Fruit fly (Drosophila melanogaster) whole organism, adult: ENCODE data around the gene CG32795.
A peak's percentile ranks its signal among the peaks of the same experiment; 100 is the strongest.

Source experiments
- CG11617 ChIP-seq: fragments of 200-800 bp; sonication (Bioruptor generic); optimal IDR thresholded peaks from 2 replicates; lab custom pipeline; 2017; ENCODE audit warnings: mild to moderate bottlenecking, missing biosample characterization, missing genetic modification reagents, missing genetic modification characterization
- CG12768 ChIP-seq: fragments of 200-800 bp; sonication (Bioruptor generic); optimal IDR thresholded peaks from 2 replicates; lab custom pipeline; 2017; ENCODE audit warnings: missing biosample characterization, missing genetic modification characterization, mild to moderate bottlenecking, moderate library complexity, missing genetic modification reagents
- CG14711 ChIP-seq: fragments of 200-800 bp; sonication (Bioruptor generic); optimal IDR thresholded peaks from 2 replicates; lab custom pipeline; 2018; ENCODE audit warnings: missing biosample characterization, mild to moderate bottlenecking, missing genetic modification characterization, moderate library complexity
- CG1620 ChIP-seq: fragments of 200-800 bp; sonication (Bioruptor generic); optimal IDR thresholded peaks from 2 replicates; lab custom pipeline; 2016; ENCODE audit warnings: missing biosample characterization, missing genetic modification characterization
- CG33017 ChIP-seq: fragments of 200-800 bp; sonication (Bioruptor generic); optimal IDR thresholded peaks from 2 replicates; lab custom pipeline; 2018; ENCODE audit warnings: missing biosample characterization, mild to moderate bottlenecking, missing genetic modification characterization, moderate library complexity
- CG5204 ChIP-seq: fragments of 200-800 bp; sonication (Bioruptor generic); optimal IDR thresholded peaks from 2 replicates; lab custom pipeline; 2016; ENCODE audit warnings: missing biosample characterization, missing genetic modification characterization
- CG7045 ChIP-seq: fragments of 200-800 bp; sonication (Bioruptor generic); optimal IDR thresholded peaks from 2 replicates; lab custom pipeline; 2017; ENCODE audit warnings: missing biosample characterization, mild to moderate bottlenecking, missing genetic modification characterization
- CG7101 ChIP-seq: fragments of 200-800 bp; sonication (Bioruptor generic); optimal IDR thresholded peaks from 2 replicates; lab custom pipeline; 2018; ENCODE audit warnings: missing biosample characterization, mild to moderate bottlenecking, missing genetic modification characterization, moderate library complexity
- Clk ChIP-seq: fragments of 200-800 bp; sonication (Bioruptor generic); optimal IDR thresholded peaks from 2 replicates; lab custom pipeline; 2017; ENCODE audit warnings: missing biosample characterization, missing genetic modification characterization
- Crg-1 ChIP-seq: fragments of 200-800 bp; sonication (Bioruptor generic); optimal IDR thresholded peaks from 2 replicates; lab custom pipeline; 2016; ENCODE audit warnings: missing biosample characterization, missing genetic modification characterization
- Hr96 ChIP-seq: fragments of 200-800 bp; sonication (Bioruptor generic); optimal IDR thresholded peaks from 2 replicates; lab custom pipeline; 2016; ENCODE audit warnings: missing biosample characterization, missing genetic modification characterization
- Mnt ChIP-seq: fragments of 200-800 bp; sonication (Bioruptor generic); optimal IDR thresholded peaks from 2 replicates; lab custom pipeline; 2016; ENCODE audit warnings: missing biosample characterization, mild to moderate bottlenecking, missing genetic modification characterization
- bab1 ChIP-seq: fragments of 200-800 bp; sonication (Bioruptor generic); optimal IDR thresholded peaks from 3 replicates; lab custom pipeline; 2019; ENCODE audit warnings: missing biosample characterization, mild to moderate bottlenecking, missing genetic modification characterization, moderate library complexity
- cic ChIP-seq: fragments of 200-800 bp; sonication (Bioruptor generic); optimal IDR thresholded peaks from 2 replicates; lab custom pipeline; 2017; ENCODE audit warnings: missing biosample characterization, mild to moderate bottlenecking, missing genetic modification characterization, moderate library complexity
- cnc ChIP-seq, 2 experiments: fragments of >200 bp; optimal IDR thresholded peaks; 2 replicates each; lab custom pipeline; 2017
- kay ChIP-seq: fragments of 200-800 bp; sonication (Bioruptor generic); peaks from one replicate; lab custom pipeline; 2016; ENCODE audit warnings: missing biosample characterization, missing genetic modification characterization, borderline replicate concordance
- ovo ChIP-seq: fragments of 200-800 bp; sonication (Bioruptor generic); optimal IDR thresholded peaks from 2 replicates; lab custom pipeline; 2016; ENCODE audit warnings: missing biosample characterization, missing genetic modification characterization
- pad ChIP-seq: fragments of 200-800 bp; sonication (Bioruptor generic); optimal IDR thresholded peaks from 3 replicates; lab custom pipeline; 2017; ENCODE audit warnings: missing biosample characterization, missing genetic modification characterization, mild to moderate bottlenecking, moderate library complexity, missing genetic modification reagents
- tj ChIP-seq: fragments of 200-800 bp; sonication (Bioruptor generic); optimal IDR thresholded peaks from 3 replicates; lab custom pipeline; 2017; ENCODE audit warnings: missing biosample characterization, mild to moderate bottlenecking, missing genetic modification characterization, moderate library complexity
- toe ChIP-seq: fragments of 200-800 bp; sonication (Bioruptor generic); optimal IDR thresholded peaks from 2 replicates; lab custom pipeline; 2016; ENCODE audit warnings: missing biosample characterization, missing genetic modification characterization

Gene CG32795

DNA sequence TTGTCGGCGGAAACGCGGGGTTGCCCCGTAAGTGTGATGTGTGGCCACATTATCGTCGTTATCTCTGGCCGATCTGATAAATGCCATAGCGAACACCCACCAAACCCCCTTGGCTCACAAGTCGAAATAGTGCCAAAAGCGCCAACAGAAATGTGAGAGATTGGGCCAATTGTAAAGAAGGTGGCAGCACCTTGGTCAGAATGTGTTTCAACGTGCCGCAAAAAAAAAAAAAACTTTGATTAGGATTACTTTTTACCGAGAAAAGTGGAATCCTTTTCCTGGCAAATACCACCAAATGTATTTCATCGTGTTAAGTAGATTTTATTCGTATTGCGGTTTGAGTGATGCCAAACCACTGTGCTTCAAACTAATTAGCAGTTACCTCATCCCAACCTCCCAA, 47.3 kb downstream of the CG32795 start:
- peak; percentile 48 for TF ChIP-seq tj
- peak; percentile 68 for TF ChIP-seq CG33017 (tag; lab: Kevin White, UChicago)
- peak; percentile 38 for TF ChIP-seq Clk
- peak; percentile 50 for TF ChIP-seq toe (GFP tag; lab: Kevin White, UChicago)
- TF ChIP-seq CG7101 (tag; lab: Kevin White, UChicago): peak; percentile 90
- peak; percentile 75 for TF ChIP-seq CG5204 (GFP tag; lab: Kevin White, UChicago)
- peak; percentile 83 for TF ChIP-seq CG11617
- peak; percentile 34 for TF ChIP-seq bab1 (GFP tag; lab: Kevin White, UChicago)
- peak; percentile 82 for TF ChIP-seq Mnt (GFP tag; lab: Kevin White, UChicago)
- peak; percentile 58 for TF ChIP-seq pad
- peak; percentile 64 for TF ChIP-seq CG1620 (GFP tag; lab: Kevin White, UChicago)
- TF ChIP-seq cnc (optimal IDR thresholded peaks at IDR 0.05; lab: Kevin White, UChicago): no peak
- peak; percentile 84 for TF ChIP-seq CG12768 (GFP tag; lab: Kevin White, UChicago)
- TF ChIP-seq Hr96 (GFP tag; lab: Kevin White, UChicago): peak; percentile 90
- peak; percentile 73 for TF ChIP-seq Crg-1 (GFP tag; lab: Kevin White, UChicago)
- TF ChIP-seq ovo (GFP tag; lab: Kevin White, UChicago): peak; percentile 58
- TF ChIP-seq kay (GFP tag; lab: Kevin White, UChicago): no peak
- peak; percentile 72 for TF ChIP-seq CG7045 (GFP tag; lab: Kevin White, UChicago)
- no peak for TF ChIP-seq cic (GFP tag; lab: Kevin White, UChicago)
- peak; percentile 82 for TF ChIP-seq CG14711 (tag; lab: Kevin White, UChicago)

DNA sequence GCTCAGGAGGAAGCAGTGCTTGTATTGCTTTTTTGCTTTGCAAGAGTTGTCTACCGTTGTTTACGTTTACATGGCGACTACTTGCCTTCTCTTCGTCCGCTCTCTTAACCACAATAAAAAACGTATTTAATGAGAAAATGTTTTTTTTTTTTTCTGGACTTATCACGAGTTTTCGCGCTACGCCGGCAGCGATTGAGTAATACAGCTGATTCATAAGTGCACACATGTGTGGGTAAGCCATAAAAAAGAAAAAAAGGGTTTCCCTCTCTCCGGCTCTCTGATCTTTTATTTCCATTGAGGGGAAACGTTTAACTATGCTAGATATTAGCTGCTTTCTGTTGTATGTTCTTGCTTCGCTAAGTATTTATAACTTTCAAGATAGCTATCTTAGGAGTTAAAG, 48.3 kb downstream of the CG32795 start:
- no peak for TF ChIP-seq Crg-1 (GFP tag; lab: Kevin White, UChicago)
- peak; percentile 58 for TF ChIP-seq Mnt (GFP tag; lab: Kevin White, UChicago)
- TF ChIP-seq kay (GFP tag; lab: Kevin White, UChicago): peak; percentile 98
- TF ChIP-seq Clk: no peak
- peak; percentile 56 for TF ChIP-seq CG11617
- TF ChIP-seq CG33017 (tag; lab: Kevin White, UChicago): peak; percentile 52
- TF ChIP-seq bab1 (GFP tag; lab: Kevin White, UChicago): no peak
- peak; percentile 59 for TF ChIP-seq CG12768 (GFP tag; lab: Kevin White, UChicago)
- peak; percentile 89 for TF ChIP-seq pad
- peak; percentile 11 for TF ChIP-seq CG7045 (GFP tag; lab: Kevin White, UChicago)
- peak; percentile 3 for TF ChIP-seq ovo (GFP tag; lab: Kevin White, UChicago)
- peak; percentile 94 for TF ChIP-seq cic (GFP tag; lab: Kevin White, UChicago)
- TF ChIP-seq tj: peak; percentile 49
- no peak for TF ChIP-seq CG5204 (GFP tag; lab: Kevin White, UChicago)

DNA sequence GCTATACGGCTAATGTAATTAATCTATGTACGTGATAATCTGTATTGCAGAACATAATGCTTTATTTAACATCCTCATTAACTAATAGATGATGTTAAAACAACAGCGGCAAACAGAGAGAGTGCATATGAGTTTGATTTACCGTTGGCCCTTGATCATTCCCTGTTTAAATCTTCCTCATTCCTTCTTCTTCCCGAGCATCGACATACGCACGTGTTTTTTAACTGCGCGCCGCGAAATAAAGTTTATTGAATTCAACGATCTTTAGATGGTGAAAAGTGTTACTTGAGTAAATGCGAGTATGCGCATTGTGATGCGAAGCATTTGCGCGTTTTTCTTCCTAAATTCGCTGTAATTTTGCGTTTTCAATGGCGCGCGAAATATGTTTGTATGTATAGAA, 50.3 kb downstream of the CG32795 start, which contains the start of gene kirre:
TSS of gene kirre (plus strand) at position 301 of the 400 bp plus-strand sequence.
- no peak for TF ChIP-seq CG7101 (tag; lab: Kevin White, UChicago)
- TF ChIP-seq Hr96 (GFP tag; lab: Kevin White, UChicago): no peak

DNA sequence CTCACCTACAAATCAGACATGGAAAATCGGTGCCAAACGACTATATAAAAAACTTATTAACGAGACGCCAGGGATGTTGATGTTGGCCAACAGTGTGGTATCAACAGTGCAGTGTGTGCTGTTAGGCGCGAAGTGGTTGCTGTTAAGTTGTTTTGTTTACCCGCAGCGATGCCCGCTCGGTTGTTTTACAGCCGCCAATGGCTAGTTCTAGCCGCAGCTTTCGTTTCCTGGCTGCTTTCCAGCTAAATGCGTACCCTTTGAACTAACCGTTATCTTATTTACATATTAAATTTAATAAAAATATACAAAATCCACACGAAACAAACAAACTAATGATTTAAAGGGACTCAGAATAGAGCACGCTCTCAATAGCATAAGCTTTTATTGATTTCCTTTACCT, 51.7 kb downstream of the CG32795 start, which contains the start of gene crm:
TSS of gene crm (minus strand) at position 111 of the 400 bp plus-strand sequence.
- TF ChIP-seq CG7101 (tag; lab: Kevin White, UChicago): peak; percentile 37
- TF ChIP-seq ovo (GFP tag; lab: Kevin White, UChicago): peak; percentile 86
- TF ChIP-seq CG5204 (GFP tag; lab: Kevin White, UChicago): no peak
- peak; percentile 54 for TF ChIP-seq Mnt (GFP tag; lab: Kevin White, UChicago)
